Fruit fly (Drosophila melanogaster): ENCODE data around the gene mei-217.

mei-217 gene

dm6 chrX:17121600-17121999, 21.2 kb downstream of the mei-217 start (continued):
- TF ChIP-seq seq (GFP tag; IDR thresholded peaks at IDR 0.05) (no peak), slou (GFP tag; optimal IDR thresholded peaks at IDR 0.05) (no peak), jumu (GFP tag; optimal IDR thresholded peaks at IDR 0.05) (no peak), CG17612 (GFP tag; IDR thresholded peaks at IDR 0.05) (no peak), CG4404 (GFP tag; IDR thresholded peaks at IDR 0.05) (no peak), CG4282 (GFP tag; optimal IDR thresholded peaks at IDR 0.05) (no peak), Bdp1 (GFP tag; optimal IDR thresholded peaks at IDR 0.05) (no peak), mam (GFP tag; optimal IDR thresholded peaks at IDR 0.05) (no peak), Oaz (GFP tag; IDR thresholded peaks at IDR 0.05) (no peak), dmrt11E (tag; optimal IDR thresholded peaks at IDR 0.05) (peak; percentile 37), HLH54F (GFP tag; optimal IDR thresholded peaks at IDR 0.05) (no peak), CoRest (tag; optimal IDR thresholded peaks at IDR 0.05) (peak; percentile 49), CG8388 (GFP tag; optimal IDR thresholded peaks at IDR 0.05) (peak; percentile 19), danr (GFP tag; IDR thresholded peaks at IDR 0.05) (no peak), al (GFP tag; IDR thresholded peaks at IDR 0.05) (no peak), ewg (GFP tag; optimal IDR thresholded peaks at IDR 0.05) (peak; percentile 20), CG4617 (GFP tag; optimal IDR thresholded peaks at IDR 0.05; ENCODE audit: borderline replicate concordance) (no peak), Hr3 (GFP tag; optimal IDR thresholded peaks at IDR 0.05) (peak; percentile 4), CG33213 (GFP tag; optimal IDR thresholded peaks at IDR 0.05) (no peak), CG12155 (GFP tag; optimal IDR thresholded peaks at IDR 0.05) (no peak), trem (tag; optimal IDR thresholded peaks at IDR 0.05) (peak; percentile 14), tap (tag; optimal IDR thresholded peaks at IDR 0.05) (no peak), salm (tag; optimal IDR thresholded peaks at IDR 0.05) (peak; percentile 17), Hmx (GFP tag; optimal IDR thresholded peaks at IDR 0.05) (no peak), Chrac-16 (GFP tag; optimal IDR thresholded peaks at IDR 0.05) (peak; percentile 2), Aef1 (GFP tag; IDR thresholded peaks at IDR 0.05) (no peak), CG10431 (GFP tag; optimal IDR thresholded peaks at IDR 0.05) (no peak), croc (GFP tag; conservative IDR thresholded peaks at IDR 0.05) (no peak), pho (GFP tag; optimal IDR thresholded peaks at IDR 0.05) (no peak), bab2 (GFP tag; optimal IDR thresholded peaks at IDR 0.05) (peak; percentile 9), CG15514 (GFP tag; optimal IDR thresholded peaks at IDR 0.05) (peak; percentile 5), CG15601 (tag; optimal IDR thresholded peaks at IDR 0.05) (no peak), oc (tag; optimal IDR thresholded peaks at IDR 0.05) (no peak), CG16779 (GFP tag; IDR thresholded peaks at IDR 0.05) (no peak), fu2 (GFP tag; optimal IDR thresholded peaks at IDR 0.05) (no peak), CG14710 (tag; optimal IDR thresholded peaks at IDR 0.05) (peak; percentile 18), HHEX (GFP tag; optimal IDR thresholded peaks at IDR 0.05) (peak; percentile 38), sima (GFP tag; optimal IDR thresholded peaks at IDR 0.05) (no peak), CG30403 (GFP tag; optimal IDR thresholded peaks at IDR 0.05) (peak; percentile 35), CG2889 (GFP tag; IDR thresholded peaks at IDR 0.05) (no peak), ash1 (GFP tag; optimal IDR thresholded peaks at IDR 0.05) (no peak), CG11504 (tag; optimal IDR thresholded peaks at IDR 0.05) (peak; percentile 49), pan (optimal IDR thresholded peaks at IDR 0.05) (no peak), pan (GFP tag; optimal IDR thresholded peaks at IDR 0.05 in 1 of 2, IDR thresholded peaks at IDR 0.05 in 1 of 2) (no peak), CG12769 (tag; optimal IDR thresholded peaks at IDR 0.05) (no peak), H15 (GFP tag; IDR thresholded peaks at IDR 0.05) (no peak), eyg (GFP tag; optimal IDR thresholded peaks at IDR 0.05) (no peak), CG12299 (tag; optimal IDR thresholded peaks at IDR 0.05) (no peak), ap (GFP tag; IDR thresholded peaks at IDR 0.05) (no peak), lbe (GFP tag; optimal IDR thresholded peaks at IDR 0.05) (no peak), Hr78 (GFP tag; optimal IDR thresholded peaks at IDR 0.05) (no peak), pfk (GFP tag; optimal IDR thresholded peaks at IDR 0.05) (no peak), cad (GFP tag; optimal IDR thresholded peaks at IDR 0.05) (no peak)
